Worm (Caenorhabditis elegans): ENCODE data around the gene rbm-34.

The rbm-34 gene

ce11 chrIV:12057508-12057907, 27.7 kb upstream of the rbm-34 start, which contains the start of gene K08E4.3:
Gene K08E4.3 (plus strand): TSS chrIV:12057742.
- no peak for TF ChIP-seq fkh-6 (tag; optimal IDR thresholded peaks at IDR 0.05)
- TF ChIP-seq unc-55 (GFP tag; optimal IDR thresholded peaks at IDR 0.05) = peak; percentile 57

ce11 chrIV:12061229-12061628, 24.0 kb upstream of the rbm-34 start, which contains the start of gene K08E4.8:
Gene K08E4.8 (minus strand): TSS chrIV:12061329.
- no peak for TF ChIP-seq mec-3 (tag; optimal IDR thresholded peaks at IDR 0.05; ENCODE audit: borderline replicate concordance)
- no peak for TF ChIP-seq fkh-6 (tag; optimal IDR thresholded peaks at IDR 0.05)
- no peak for TF ChIP-seq C38D4.7 (GFP tag; optimal IDR thresholded peaks at IDR 0.05)
- TF ChIP-seq ceh-14 (tag; optimal IDR thresholded peaks at IDR 0.05) = no peak
- no peak for TF ChIP-seq eyg-1 (tag; optimal IDR thresholded peaks at IDR 0.05)
- TF ChIP-seq hlh-8 (tag; optimal IDR thresholded peaks at IDR 0.05) = no peak
- TF ChIP-seq pha-4 (tag; optimal IDR thresholded peaks at IDR 0.05) = no peak
- no peak for TF ChIP-seq pat-9 (tag; optimal IDR thresholded peaks at IDR 0.05)
- no peak for TF ChIP-seq pax-1 (tag; optimal IDR thresholded peaks at IDR 0.05)
- no peak for TF ChIP-seq ref-2 (tag; optimal IDR thresholded peaks at IDR 0.05)

- TF ChIP-seq elt-4 (tag; optimal IDR thresholded peaks at IDR 0.05) = no peak
- no peak for TF ChIP-seq eyg-1 (tag; optimal IDR thresholded peaks at IDR 0.05)
- TF ChIP-seq ets-4 (tag; optimal IDR thresholded peaks at IDR 0.05) = no peak
- no peak for TF ChIP-seq elt-2 (tag; optimal IDR thresholded peaks at IDR 0.05)
- no peak for TF ChIP-seq K09A11.1 (tag; optimal IDR thresholded peaks at IDR 0.05; ENCODE audit: insufficient read depth)
- no peak for TF ChIP-seq C38D4.7 (GFP tag; optimal IDR thresholded peaks at IDR 0.05)
- TF ChIP-seq ttx-3 (tag; optimal IDR thresholded peaks at IDR 0.05) = no peak
These were observed 16.6 kb upstream of the rbm-34 start, which contains the start of gene bath-37 for ce11 chrIV:12068590-12068989. Gene bath-37 (plus strand): TSS chrIV:12068890.

ce11 chrIV:12075497-12075896, 9.7 kb upstream of the rbm-34 start, which contains the start of gene K08E4.7:
Gene K08E4.7 (plus strand): TSS chrIV:12075797.
- no peak for TF ChIP-seq ceh-2 (tag; optimal IDR thresholded peaks at IDR 0.05)
- TF ChIP-seq fkh-6 (tag; optimal IDR thresholded peaks at IDR 0.05) = no peak
- TF ChIP-seq hlh-30 (tag; optimal IDR thresholded peaks at IDR 0.05; ENCODE audit: insufficient read depth) = no peak
- TF ChIP-seq ceh-6 (GFP tag; optimal IDR thresholded peaks at IDR 0.05) = no peak
- no peak for TF ChIP-seq lim-6 (tag; optimal IDR thresholded peaks at IDR 0.05)
- no peak for TF ChIP-seq ceh-14 (tag; optimal IDR thresholded peaks at IDR 0.05)
- no peak for TF ChIP-seq hlh-6 (tag; optimal IDR thresholded peaks at IDR 0.05)
- no peak for TF ChIP-seq fkh-10 (GFP tag; optimal IDR thresholded peaks at IDR 0.05)
- TF ChIP-seq gmeb-2 (tag; optimal IDR thresholded peaks at IDR 0.05) = no peak
- no peak for TF ChIP-seq ama-1 (optimal IDR thresholded peaks at IDR 0.05)
- TF ChIP-seq ceh-45 (GFP tag; IDR thresholded peaks at IDR 0.05) = no peak
- no peak for TF ChIP-seq rnt-1 (tag; optimal IDR thresholded peaks at IDR 0.05)

ce11 chrIV:12078112-12078812, 7.0 kb upstream of the rbm-34 start, which contains the start of gene tmed-1:
Gene tmed-1 (minus strand): TSS chrIV:12078162.
- TF ChIP-seq mec-3 (tag; optimal IDR thresholded peaks at IDR 0.05; ENCODE audit: borderline replicate concordance) (no peak), pha-2 (tag; optimal IDR thresholded peaks at IDR 0.05) (no peak), ceh-6 (GFP tag; optimal IDR thresholded peaks at IDR 0.05) (no peak), ahr-1 (tag; optimal IDR thresholded peaks at IDR 0.05) (no peak), sox-4 (tag; optimal IDR thresholded peaks at IDR 0.05) (no peak), hlh-15 (tag; optimal IDR thresholded peaks at IDR 0.05) (no peak), pha-4 (tag; optimal IDR thresholded peaks at IDR 0.05) (no peak), ttx-3 (tag; optimal IDR thresholded peaks at IDR 0.05) (no peak), ceh-48 (tag; optimal IDR thresholded peaks at IDR 0.05) (no peak)
